Fruit fly (Drosophila melanogaster) whole organism, embryonic: ENCODE measurements around the gene CG32267.

ENCODE experiments used
- ATbp ChIP-seq: fragments of 200-800 bp; sonication (Bioruptor generic); optimal IDR thresholded peaks from 2 replicates; lab custom pipeline; 2017; ENCODE audit warnings: missing biosample characterization, mild to moderate bottlenecking, missing genetic modification characterization, missing genetic modification reagents
- Bdp1 ChIP-seq: fragments of 200-800 bp; sonication (Bioruptor generic); optimal IDR thresholded peaks from 3 replicates; lab custom pipeline; 2016; ENCODE audit warnings: missing biosample characterization, missing genetic modification characterization
- CG10366 ChIP-seq: fragments of 200-800 bp; sonication (Bioruptor generic); IDR thresholded peaks from 2 replicates; pipeline ENCODE4 v1.3.6; 2022; ENCODE audit warnings: missing biosample characterization, missing genetic modification characterization
- CG11085 ChIP-seq: fragments of 200-800 bp; sonication (Bioruptor generic); IDR thresholded peaks from 2 replicates; pipeline ENCODE4 v1.3.6; 2022; ENCODE audit warnings: missing biosample characterization, missing genetic modification characterization
- CG12744 ChIP-seq: fragments of 200-800 bp; sonication (Bioruptor generic); optimal IDR thresholded peaks from 2 replicates; lab custom pipeline; 2016; ENCODE audit warnings: missing biosample characterization, missing genetic modification characterization
- CG13123 ChIP-seq: fragments of 200-800 bp; sonication (Bioruptor generic); optimal IDR thresholded peaks from 2 replicates; lab custom pipeline; 2016; ENCODE audit warnings: missing biosample characterization, missing genetic modification characterization
- CG14710 ChIP-seq: fragments of 200-800 bp; sonication (Bioruptor generic); optimal IDR thresholded peaks from 3 replicates; lab custom pipeline; 2019; ENCODE audit warnings: missing biosample characterization, mild to moderate bottlenecking, missing genetic modification characterization, moderate library complexity
- CG15073 ChIP-seq: fragments of 200-800 bp; sonication (Bioruptor generic); optimal IDR thresholded peaks from 2 replicates; lab custom pipeline; 2016; ENCODE audit warnings: missing biosample characterization, missing genetic modification characterization
- CG17568 ChIP-seq: fragments of 200-800 bp; sonication (Bioruptor generic); optimal IDR thresholded peaks from 2 replicates; lab custom pipeline; 2018; ENCODE audit warnings: missing biosample characterization, mild to moderate bottlenecking, missing genetic modification characterization, moderate library complexity
- CG2875 ChIP-seq: fragments of 200-800 bp; sonication (Bioruptor generic); optimal IDR thresholded peaks from 2 replicates; lab custom pipeline; 2017; ENCODE audit warnings: missing biosample characterization, mild to moderate bottlenecking, missing genetic modification characterization, missing genetic modification reagents
- CG31365 ChIP-seq: fragments of 200-800 bp; sonication (Bioruptor generic); optimal IDR thresholded peaks from 2 replicates; lab custom pipeline; 2018; ENCODE audit warnings: missing biosample characterization, mild to moderate bottlenecking, missing genetic modification characterization
- CG4730 ChIP-seq: fragments of 200-800 bp; sonication (Bioruptor generic); IDR thresholded peaks from 2 replicates; pipeline ENCODE4 v1.3.6; 2022; ENCODE audit warnings: missing biosample characterization, missing genetic modification characterization
- CG4854 ChIP-seq: fragments of 200-800 bp; sonication (Bioruptor generic); optimal IDR thresholded peaks from 2 replicates; lab custom pipeline; 2016; ENCODE audit warnings: missing biosample characterization, missing genetic modification characterization, inconsistent platforms
- CG6813 ChIP-seq: fragments of 200-800 bp; sonication (Bioruptor generic); optimal IDR thresholded peaks from 2 replicates; lab custom pipeline; 2017; ENCODE audit warnings: missing biosample characterization, missing genetic modification characterization, mild to moderate bottlenecking, moderate library complexity, missing genetic modification reagents
- CG7745 ChIP-seq: fragments of 200-800 bp; sonication (Bioruptor generic); optimal IDR thresholded peaks from 2 replicates; lab custom pipeline; 2018; ENCODE audit warnings: missing biosample characterization, mild to moderate bottlenecking, missing genetic modification characterization, moderate library complexity
- CG8359 ChIP-seq: fragments of 200-800 bp; sonication (Bioruptor generic); optimal IDR thresholded peaks from 2 replicates; lab custom pipeline; 2017; ENCODE audit warnings: missing biosample characterization, mild to moderate bottlenecking, missing genetic modification characterization, borderline replicate concordance
- CG8388 ChIP-seq: fragments of 200-800 bp; sonication (Bioruptor generic); optimal IDR thresholded peaks from 2 replicates; lab custom pipeline; 2019; ENCODE audit warnings: missing biosample characterization, mild to moderate bottlenecking, missing genetic modification characterization, moderate library complexity
- CG9727 ChIP-seq: fragments of 200-800 bp; sonication (Bioruptor generic); optimal IDR thresholded peaks from 3 replicates; lab custom pipeline; 2017; ENCODE audit warnings: missing biosample characterization, mild to moderate bottlenecking, missing genetic modification characterization
- CTCF ChIP-seq: fragments of 200-800 bp; sonication (Bioruptor generic); optimal IDR thresholded peaks from 2 replicates; lab custom pipeline; 2017; ENCODE audit warnings: missing biosample characterization, mild to moderate bottlenecking, missing genetic modification characterization, moderate library complexity
- Doc2 ChIP-seq: fragments of 200-800 bp; sonication (Bioruptor generic); IDR thresholded peaks from 2 replicates; pipeline ENCODE4 v1.3.6; 2022; ENCODE audit warnings: missing biosample characterization, missing genetic modification characterization
- H2.0 ChIP-seq: fragments of 200-800 bp; sonication (Bioruptor generic); IDR thresholded peaks from 2 replicates; pipeline ENCODE4 v1.3.6; 2022; ENCODE audit warnings: missing biosample characterization, missing genetic modification characterization
- Hand ChIP-seq: fragments of 200-800 bp; sonication (Bioruptor generic); optimal IDR thresholded peaks from 2 replicates; lab custom pipeline; 2017; ENCODE audit warnings: mild to moderate bottlenecking, missing biosample characterization, missing genetic modification reagents, missing genetic modification characterization
- Hr39 ChIP-seq: fragments of >200 bp; optimal IDR thresholded peaks from 2 replicates; lab custom pipeline; 2017
- Lpt ChIP-seq: fragments of >200 bp; optimal IDR thresholded peaks from 2 replicates; lab custom pipeline; 2018; ENCODE audit warnings: missing biosample characterization, missing genetic modification characterization
- Mrtf ChIP-seq: fragments of 200-800 bp; sonication (Bioruptor generic); IDR thresholded peaks from 3 replicates; pipeline ENCODE4 v1.3.6; 2022; ENCODE audit warnings: missing biosample characterization, missing genetic modification characterization
- Opbp ChIP-seq: fragments of 200-800 bp; sonication (Bioruptor generic); IDR thresholded peaks from 3 replicates; pipeline ENCODE4 v1.3.6; 2022; ENCODE audit warnings: missing biosample characterization, missing genetic modification characterization; ENCODE audit not compliant: partially characterized antibody
- Rfx ChIP-seq: fragments of 200-800 bp; sonication (Bioruptor generic); IDR thresholded peaks from 2 replicates; pipeline ENCODE4 v1.3.6; 2022; ENCODE audit warnings: missing biosample characterization, missing genetic modification characterization
- Side ChIP-seq: fragments of 200-800 bp; sonication (Bioruptor generic); optimal IDR thresholded peaks from 2 replicates; lab custom pipeline; 2016; ENCODE audit warnings: missing biosample characterization, missing genetic modification characterization
- Taf1 ChIP-seq: fragments of 200-800 bp; sonication (Bioruptor generic); IDR thresholded peaks from 2 replicates; pipeline ENCODE4 v1.3.6; 2022; ENCODE audit warnings: missing biosample characterization, missing genetic modification characterization
- al ChIP-seq: fragments of 200-800 bp; sonication (Bioruptor generic); IDR thresholded peaks from 2 replicates; pipeline ENCODE4 v1.3.6; 2022; ENCODE audit warnings: missing biosample characterization, missing genetic modification characterization
- amos ChIP-seq: fragments of 200-800 bp; sonication (Bioruptor generic); IDR thresholded peaks from 2 replicates; pipeline ENCODE4 v1.3.6; 2022; ENCODE audit warnings: missing biosample characterization, missing genetic modification characterization; ENCODE audit not compliant: partially characterized antibody
- bsh ChIP-seq, 2 experiments: fragments of 200-800 bp; sonication (Bioruptor generic); optimal IDR thresholded peaks; 2 replicates each; lab custom pipeline; 2017 to 2018; ENCODE audit warnings: mild to moderate bottlenecking in 2 of 2, missing biosample characterization in 2 of 2, missing genetic modification characterization in 2 of 2, moderate library complexity in 1 of 2
- btn ChIP-seq: fragments of 200-800 bp; sonication (Bioruptor generic); optimal IDR thresholded peaks from 2 replicates; lab custom pipeline; 2016; ENCODE audit warnings: missing biosample characterization, missing genetic modification characterization
- disco-r ChIP-seq: fragments of 200-800 bp; sonication (Bioruptor generic); optimal IDR thresholded peaks from 2 replicates; lab custom pipeline; 2016; ENCODE audit warnings: missing biosample characterization, missing genetic modification characterization
- dmrt11E ChIP-seq: fragments of 200-800 bp; sonication (Bioruptor generic); optimal IDR thresholded peaks from 3 replicates; lab custom pipeline; 2018; ENCODE audit warnings: missing biosample characterization, mild to moderate bottlenecking, missing genetic modification characterization, moderate library complexity
- exex ChIP-seq: fragments of 200-800 bp; sonication (Bioruptor generic); optimal IDR thresholded peaks from 4 replicates; lab custom pipeline; 2018; ENCODE audit warnings: missing biosample characterization, mild to moderate bottlenecking, missing genetic modification characterization, moderate library complexity
- fu2 ChIP-seq: fragments of 200-800 bp; sonication (Bioruptor generic); optimal IDR thresholded peaks from 2 replicates; lab custom pipeline; 2016; ENCODE audit warnings: missing biosample characterization, missing genetic modification characterization
- gem ChIP-seq: fragments of 200-800 bp; sonication (Bioruptor generic); optimal IDR thresholded peaks from 2 replicates; lab custom pipeline; 2019; ENCODE audit warnings: missing biosample characterization, mild to moderate bottlenecking, missing genetic modification characterization, moderate library complexity
- gro ChIP-seq: fragments of 200-800 bp; sonication (Bioruptor generic); optimal IDR thresholded peaks from 2 replicates; lab custom pipeline; 2016; ENCODE audit warnings: missing biosample characterization, missing genetic modification characterization
- gsb-n ChIP-seq: fragments of 200-800 bp; sonication (Bioruptor generic); optimal IDR thresholded peaks from 3 replicates; lab custom pipeline; 2018; ENCODE audit warnings: missing biosample characterization, mild to moderate bottlenecking, missing genetic modification characterization
- jumu ChIP-seq: fragments of 200-800 bp; sonication (Bioruptor generic); optimal IDR thresholded peaks from 3 replicates; lab custom pipeline; 2016; ENCODE audit warnings: missing biosample characterization, missing genetic modification characterization
- klu ChIP-seq: fragments of 200-800 bp; sonication (Bioruptor generic); IDR thresholded peaks from 2 replicates; pipeline ENCODE4 v1.3.6; 2022; ENCODE audit warnings: missing biosample characterization, missing genetic modification characterization
- knrl ChIP-seq: fragments of 200-800 bp; sonication (Bioruptor generic); IDR thresholded peaks from 3 replicates; pipeline ENCODE4 v1.3.6; 2022; ENCODE audit warnings: missing biosample characterization, missing genetic modification characterization; ENCODE audit not compliant: partially characterized antibody
- nerfin-2 ChIP-seq: fragments of 200-800 bp; sonication (Bioruptor generic); IDR thresholded peaks from 2 replicates; pipeline ENCODE4 v1.3.6; 2022; ENCODE audit warnings: missing biosample characterization, missing genetic modification characterization; ENCODE audit not compliant: partially characterized antibody
- nmo ChIP-seq: fragments of 200-800 bp; sonication (Bioruptor generic); optimal IDR thresholded peaks from 2 replicates; lab custom pipeline; 2018; ENCODE audit warnings: missing biosample characterization, mild to moderate bottlenecking, missing genetic modification characterization, moderate library complexity
- odd ChIP-seq: fragments of 200-800 bp; sonication (Bioruptor generic); optimal IDR thresholded peaks from 2 replicates; lab custom pipeline; 2017; ENCODE audit warnings: missing biosample characterization, mild to moderate bottlenecking, missing genetic modification characterization
- pan ChIP-seq, 4 experiments: fragments of >200 bp in 3 of 4; fragments of 200-800 bp in 1 of 4; sonication (Bioruptor generic) in 1 of 4; optimal IDR thresholded peaks in 3 of 4; IDR thresholded peaks in 1 of 4; 2 replicates each; pipeline versions ENCODE4 v1.3.6 to Lab custom; 2017 to 2022; ENCODE audit warnings: missing biosample characterization in 2 of 4, missing genetic modification characterization in 2 of 4, mixed read lengths in 1 of 4
- sens-2 ChIP-seq: fragments of 200-800 bp; sonication (Bioruptor generic); IDR thresholded peaks from 2 replicates; pipeline ENCODE4 v1.3.6; 2022; ENCODE audit warnings: missing biosample characterization, missing genetic modification characterization
- ssp ChIP-seq: fragments of 200-800 bp; sonication (Bioruptor generic); IDR thresholded peaks from 2 replicates; pipeline ENCODE4 v1.3.6; 2022; ENCODE audit warnings: missing biosample characterization, missing genetic modification characterization

The CG32267 gene

DNA sequence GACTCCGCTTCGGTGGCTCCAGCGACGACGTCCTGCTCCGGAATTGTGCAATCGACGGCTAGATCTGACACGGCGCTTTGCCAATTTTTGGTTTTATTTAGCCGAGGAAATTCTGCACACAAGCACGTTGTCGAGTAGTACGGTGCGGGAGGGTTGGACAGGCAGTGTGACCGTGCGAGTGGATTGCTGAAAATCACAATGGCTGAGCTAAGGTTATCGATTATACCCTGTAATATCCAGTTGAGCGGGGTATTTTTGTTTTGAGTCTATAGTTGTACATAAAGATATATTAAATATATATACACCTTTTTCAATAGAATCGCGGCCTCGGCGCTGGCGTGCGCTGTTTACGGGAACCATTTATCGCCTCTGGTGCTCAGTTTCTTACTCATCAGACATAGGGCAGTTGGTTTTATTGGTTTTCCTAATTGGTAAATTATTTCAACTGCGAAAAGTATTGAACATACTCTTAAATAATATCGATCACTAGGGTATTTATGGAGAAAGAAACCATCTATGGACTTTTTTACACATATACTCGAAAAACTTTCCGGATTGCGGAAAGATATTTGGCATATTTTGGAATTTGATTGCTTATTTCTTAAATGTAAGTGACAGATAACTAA lies 11.4 kb downstream of the CG32267 start, which contains the start of gene eIF5B (continued):
- TF ChIP-seq CG8359 = no peak
- TF ChIP-seq CG11085 (GFP tag; lab: Robert Waterston, UW) = peak; percentile 73
- TF ChIP-seq CG4854 = no peak
- TF ChIP-seq CG4730 (GFP tag; lab: Robert Waterston, UW) = peak; percentile 64; the same call in 1 of the 2 replicates
- TF ChIP-seq gsb-n (tag; lab: Kevin White, UChicago) = peak; percentile 61
- TF ChIP-seq gem = peak; percentile 83
- TF ChIP-seq jumu (GFP tag; lab: Kevin White, UChicago) = no peak
- peak; percentile 68 for TF ChIP-seq CG14710
- TF ChIP-seq CG10366 (GFP tag; lab: Robert Waterston, UW) = peak; percentile 87
- 0 out of 2 replicates have a peak, but pooled peaks have one; percentile 31 for TF ChIP-seq Doc2 (GFP tag; lab: Robert Waterston, UW)
- TF ChIP-seq CG15073 (GFP tag; lab: Kevin White, UChicago) = no peak
- peak; percentile 82 for TF ChIP-seq klu
- peak; percentile 86 for TF ChIP-seq H2.0 (GFP tag; lab: Robert Waterston, UW)
- peak; percentile 44; the same call in 1 of the 2 replicates for TF ChIP-seq amos (GFP tag; lab: Robert Waterston, UW)
- TF ChIP-seq CG31365 (tag; lab: Kevin White, UChicago) = no peak
- TF ChIP-seq ssp = peak; percentile 80
- no peak for TF ChIP-seq CG7745 (tag; lab: Kevin White, UChicago)
- TF ChIP-seq fu2 (GFP tag; lab: Kevin White, UChicago) = no peak
- TF ChIP-seq al = peak; percentile 72
- peak; percentile 62 for TF ChIP-seq CG8388 (GFP tag; lab: Kevin White, UChicago)
- no peak for TF ChIP-seq btn (GFP tag; lab: Kevin White, UChicago)
- TF ChIP-seq CG6813 = peak; percentile 20
- no peak for TF ChIP-seq Lpt
- TF ChIP-seq ATbp (GFP tag; lab: Kevin White, UChicago) = peak; percentile 66
- no peak for TF ChIP-seq Hr39 (lab: Kevin White, UChicago)
- peak; percentile 83 for TF ChIP-seq CG9727 (GFP tag; lab: Kevin White, UChicago)
- peak; percentile 77 for TF ChIP-seq Mrtf
- TF ChIP-seq CG12744 (GFP tag; lab: Kevin White, UChicago) = no peak
- peak; percentile 28 for TF ChIP-seq gro (GFP tag; lab: Kevin White, UChicago)
- peak; percentile 65 for TF ChIP-seq Taf1
- TF ChIP-seq exex (tag; lab: Kevin White, UChicago) = peak; percentile 24
- TF ChIP-seq Hand (GFP tag; lab: Kevin White, UChicago) = peak; percentile 29
- TF ChIP-seq pan (optimal IDR thresholded peaks at IDR 0.05; lab: Kevin White, UChicago) = peak in 1 of 2 experiments; percentile 49
- TF ChIP-seq pan (GFP tag; optimal IDR thresholded peaks at IDR 0.05 in 1 of 2, IDR thresholded peaks at IDR 0.05 in 1 of 2) = peak; percentile 62 to 84
- peak; percentile 91 for TF ChIP-seq nmo (GFP tag; lab: Kevin White, UChicago)
- TF ChIP-seq nerfin-2 (GFP tag; lab: Robert Waterston, UW) = no peak
- TF ChIP-seq odd (GFP tag; lab: Kevin White, UChicago) = peak; percentile 59
- peak; percentile 24 for TF ChIP-seq disco-r (GFP tag; lab: Kevin White, UChicago)
- TF ChIP-seq Side (GFP tag; lab: Kevin White, UChicago) = peak; percentile 12
- TF ChIP-seq sens-2 (GFP tag; lab: Robert Waterston, UW) = peak; percentile 79
- TF ChIP-seq Opbp (GFP tag; lab: Robert Waterston, UW) = no peak
- TF ChIP-seq Rfx = peak; percentile 89
- peak; percentile 33 for TF ChIP-seq CG13123 (GFP tag; lab: Kevin White, UChicago)
- peak; percentile 26 for TF ChIP-seq CG17568
- peak; percentile 45 to 83 for TF ChIP-seq bsh (GFP tag; optimal IDR thresholded peaks at IDR 0.05; lab: Kevin White, UChicago)
- peak; percentile 36 for TF ChIP-seq Bdp1 (GFP tag; lab: Kevin White, UChicago)
- peak; percentile 86 for TF ChIP-seq dmrt11E
- peak; percentile 21 for TF ChIP-seq CTCF (GFP tag; lab: Kevin White, UChicago)
- peak; percentile 41 for TF ChIP-seq CG2875 (GFP tag; lab: Kevin White, UChicago)
- TF ChIP-seq knrl = no peak
